Fruit fly (Drosophila melanogaster) whole organism, wandering third instar larva: ENCODE data around the gene Phae1.

Experiments used
- Dfd ChIP-seq: fragments of >200 bp; optimal IDR thresholded peaks from 2 replicates; lab custom pipeline; 2017; ENCODE audit warnings: missing biosample characterization, missing genetic modification characterization
- Myc ChIP-seq: fragments of >200 bp; optimal IDR thresholded peaks from 2 replicates; lab custom pipeline; 2017
- N ChIP-seq: fragments of >200 bp; optimal IDR thresholded peaks from 2 replicates; lab custom pipeline; 2018; ENCODE audit warnings: missing biosample characterization, missing external identifiers, missing genetic modification characterization
- OdsH ChIP-seq: fragments of 200-800 bp; sonication (Bioruptor generic); optimal IDR thresholded peaks from 2 replicates; lab custom pipeline; 2016; ENCODE audit warnings: missing biosample characterization, mild to moderate bottlenecking, missing genetic modification characterization
- Sp1 ChIP-seq: fragments of 200-800 bp; sonication (Bioruptor generic); optimal IDR thresholded peaks from 3 replicates; lab custom pipeline; 2019; ENCODE audit warnings: missing biosample characterization, mild to moderate bottlenecking, missing genetic modification characterization, moderate library complexity
- Vsx2 ChIP-seq: fragments of 200-300, 225-300 bp; sonication (Bioruptor generic); optimal IDR thresholded peaks from 2 replicates; lab custom pipeline; 2018; ENCODE audit warnings: missing biosample characterization, missing genetic modification characterization; ENCODE audit not compliant: partially characterized antibody
- woc ChIP-seq: sonication (Bioruptor generic); optimal IDR thresholded peaks from 2 replicates; lab custom pipeline; 2016; ENCODE audit warnings: missing biosample characterization, mild to moderate bottlenecking, missing genetic modification characterization

DNA sequence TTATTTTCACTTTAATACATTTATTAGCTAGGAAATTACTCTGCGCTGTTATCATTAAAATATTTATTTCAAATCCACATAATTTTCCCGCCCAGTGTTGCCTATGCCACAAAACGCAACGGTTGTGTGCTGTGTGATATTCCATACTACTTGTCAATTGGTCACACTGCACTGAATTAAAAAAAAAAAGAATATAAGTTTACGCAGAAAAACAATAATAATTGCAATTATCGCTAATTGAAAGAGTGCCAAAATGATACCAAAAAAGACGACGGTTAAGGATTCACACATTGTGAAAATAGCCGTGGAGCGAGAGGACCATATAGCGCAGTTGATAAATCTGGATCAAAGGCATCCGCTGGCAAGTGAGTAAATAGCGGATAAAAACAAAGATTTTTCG is 11.5 kb upstream of the Phae1 start, which contains the start of gene Ced-12:
- TF ChIP-seq woc (GFP tag; lab: Kevin White, UChicago) (no peak), Sp1 (GFP tag; lab: Kevin White, UChicago) (no peak), Vsx2 (GFP tag; lab: Kevin White, UChicago) (no peak), Myc (lab: Kevin White, UChicago) (no peak), N (GFP tag; lab: Kevin White, UChicago) (no peak), OdsH (no peak), Dfd (GFP tag; lab: Kevin White, UChicago) (no peak)
